Worm (Caenorhabditis elegans) whole organism, L4 larva: ENCODE results near the gene srm-3.

ENCODE experiments used
- F10B5.3 ChIP-seq: sonication (generic microtip); optimal IDR thresholded peaks from 2 replicates; lab custom pipeline; 2016; ENCODE audit warnings: mild to moderate bottlenecking, missing genetic modification characterization, missing compliant biosample characterization
- F26F4.8 ChIP-seq: fragments of 200-800 bp; sonication (Bioruptor generic); conservative IDR thresholded peaks from 2 replicates; pipeline ENCODE4 v1.3.6; 2022; ENCODE audit warnings: missing genetic modification characterization, missing compliant biosample characterization
- Y105C5A.15 ChIP-seq: fragments of 200-800 bp; sonication (Bioruptor generic); IDR thresholded peaks from 2 replicates; pipeline ENCODE4 v1.3.6; 2022; ENCODE audit warnings: missing genetic modification characterization, missing compliant biosample characterization
- Y5F2A.4 ChIP-seq: fragments of 200-800 bp; sonication (Bioruptor generic); optimal IDR thresholded peaks from 2 replicates; lab custom pipeline; 2018; ENCODE audit warnings: mild to moderate bottlenecking, missing genetic modification characterization, missing compliant biosample characterization
- ZK337.2 ChIP-seq: fragments of 200-800 bp; sonication (Bioruptor generic); IDR thresholded peaks from 2 replicates; pipeline ENCODE4 v1.3.6; 2022; ENCODE audit warnings: missing genetic modification reagents, missing genetic modification characterization, missing compliant biosample characterization
- aha-1 ChIP-seq: fragments of 150-350 bp; peaks from one replicate; lab custom pipeline; 2014; ENCODE audit warnings: missing biosample characterization, missing genetic modification characterization
- aly-2 ChIP-seq: sonication (generic microtip); optimal IDR thresholded peaks from 2 replicates; lab custom pipeline; 2018; ENCODE audit warnings: missing biosample characterization, missing genetic modification characterization
- ceh-20 ChIP-seq: fragments of 200-800 bp; sonication (Bioruptor generic); IDR thresholded peaks from 2 replicates; pipeline ENCODE4 v1.3.6; 2022; ENCODE audit warnings: missing genetic modification reagents, missing genetic modification characterization, missing compliant biosample characterization
- ceh-28 ChIP-seq: fragments of 150-350 bp; optimal IDR thresholded peaks from 2 replicates; lab custom pipeline; 2014; ENCODE audit warnings: missing biosample characterization, missing genetic modification reagents, missing genetic modification characterization
- ctbp-1 ChIP-seq: fragments of 200-800 bp; sonication (Bioruptor generic); IDR thresholded peaks from 2 replicates; pipeline ENCODE4 v1.3.6; 2022; ENCODE audit warnings: missing genetic modification reagents, missing genetic modification characterization, missing compliant biosample characterization
- daf-12 ChIP-seq: fragments of 150-350 bp; optimal IDR thresholded peaks from 2 replicates; lab custom pipeline; 2014; ENCODE audit warnings: missing biosample characterization, missing genetic modification reagents, missing genetic modification characterization
- daf-16 ChIP-seq, 3 experiments: sonication (generic microtip); optimal IDR thresholded peaks; 2 replicates each; lab custom pipeline; 2016 to 2017; ENCODE audit warnings: missing genetic modification characterization in 3 of 3, missing genetic modification reagents in 3 of 3, mild to moderate bottlenecking in 2 of 3, missing compliant biosample characterization in 2 of 3, missing biosample characterization in 1 of 3, moderate library complexity in 1 of 3
- daf-8 ChIP-seq: fragments of 200-800 bp; sonication (Bioruptor generic); IDR thresholded peaks from 2 replicates; pipeline ENCODE4 v1.3.6; 2022; ENCODE audit warnings: missing genetic modification characterization, missing compliant biosample characterization
- dmd-9 ChIP-seq: fragments of 200-800 bp; sonication (Bioruptor generic); IDR thresholded peaks from 2 replicates; pipeline ENCODE4 v1.3.6; 2022; ENCODE audit warnings: missing genetic modification reagents, missing genetic modification characterization, missing compliant biosample characterization
- dpl-1 ChIP-seq: fragments of 150-350 bp; optimal IDR thresholded peaks from 2 replicates; lab custom pipeline; 2014; ENCODE audit warnings: missing biosample characterization, missing genetic modification reagents, missing genetic modification characterization
- duxl-1 ChIP-seq: sonication (generic microtip); optimal IDR thresholded peaks from 2 replicates; lab custom pipeline; 2016; ENCODE audit warnings: mild to moderate bottlenecking, missing genetic modification characterization, moderate library complexity, missing compliant biosample characterization; ENCODE audit not compliant: poor library complexity
- egl-27 ChIP-seq: sonication (generic microtip); optimal IDR thresholded peaks from 3 replicates; lab custom pipeline; 2017; ENCODE audit warnings: missing biosample characterization, missing genetic modification reagents, missing genetic modification characterization
- egl-43 ChIP-seq: fragments of 200-800 bp; sonication (Bioruptor generic); IDR thresholded peaks from 2 replicates; pipeline ENCODE4 v1.3.6; 2022; ENCODE audit warnings: missing genetic modification reagents, missing genetic modification characterization, missing compliant biosample characterization
- fkh-10 ChIP-seq: fragments of 150-350 bp; optimal IDR thresholded peaks from 2 replicates; lab custom pipeline; 2014; ENCODE audit warnings: missing biosample characterization, missing genetic modification reagents, missing genetic modification characterization
- hlh-11 ChIP-seq: fragments of 200-800 bp; sonication (Bioruptor generic); optimal IDR thresholded peaks from 2 replicates; lab custom pipeline; 2018; ENCODE audit warnings: mild to moderate bottlenecking, missing genetic modification characterization, missing compliant biosample characterization
- hlh-30 ChIP-seq: sonication (generic microtip); optimal IDR thresholded peaks from 2 replicates; lab custom pipeline; 2017; ENCODE audit warnings: antibody characterized with exemption, mild to moderate bottlenecking, missing genetic modification characterization, missing compliant biosample characterization; ENCODE audit not compliant: insufficient read depth
- lin-1 ChIP-seq: fragments of 200-800 bp; sonication (Bioruptor generic); IDR thresholded peaks from 2 replicates; pipeline ENCODE4 v1.3.6; 2022; ENCODE audit warnings: missing genetic modification reagents, missing genetic modification characterization, missing compliant biosample characterization
- lin-15B ChIP-seq: fragments of 150-350 bp; sonication (generic microtip); optimal IDR thresholded peaks from 3 replicates; lab custom pipeline; 2014; ENCODE audit warnings: missing biosample characterization, missing genetic modification characterization
- lin-29 ChIP-seq: fragments of 200-800 bp; sonication (Bioruptor generic); IDR thresholded peaks from 2 replicates; pipeline ENCODE4 v1.3.6; 2022; ENCODE audit warnings: missing genetic modification reagents, missing genetic modification characterization, missing compliant biosample characterization
- lin-38 ChIP-seq: fragments of 200-800 bp; sonication (Bioruptor generic); IDR thresholded peaks from 2 replicates; pipeline ENCODE4 v1.3.6; 2022; ENCODE audit warnings: missing genetic modification reagents, missing genetic modification characterization, missing compliant biosample characterization
- lir-3 ChIP-seq: sonication (generic microtip); optimal IDR thresholded peaks from 2 replicates; lab custom pipeline; 2016; ENCODE audit warnings: mild to moderate bottlenecking, missing genetic modification characterization, missing compliant biosample characterization
- lsy-2 ChIP-seq, 2 experiments: fragments of 150-350 bp in 1 of 2; sonication (generic microtip) in 1 of 2; optimal IDR thresholded peaks; 2 replicates each; lab custom pipeline; 2014 to 2017; ENCODE audit warnings: missing biosample characterization in 2 of 2, missing genetic modification characterization in 2 of 2
- mdl-1 ChIP-seq, 2 experiments: fragments of 150-350 bp in 1 of 2; sonication (generic microtip) in 1 of 2; optimal IDR thresholded peaks; 2 replicates each; lab custom pipeline; 2014 to 2017; ENCODE audit warnings: missing biosample characterization in 2 of 2, missing genetic modification characterization in 2 of 2
- mdt-29 ChIP-seq: fragments of 200-800 bp; sonication (Bioruptor generic); IDR thresholded peaks from 2 replicates; pipeline ENCODE4 v1.3.6; 2022; ENCODE audit warnings: missing genetic modification reagents, missing genetic modification characterization, missing compliant biosample characterization
- mep-1 ChIP-seq: fragments of 150-350 bp; sonication (generic microtip); optimal IDR thresholded peaks from 3 replicates; lab custom pipeline; 2014; ENCODE audit warnings: missing biosample characterization, missing genetic modification characterization
- nhr-11 ChIP-seq: fragments of 150-350 bp; optimal IDR thresholded peaks from 2 replicates; lab custom pipeline; 2014; ENCODE audit warnings: missing biosample characterization, missing genetic modification characterization
- nhr-111 ChIP-seq: fragments of 200-800 bp; sonication (Bioruptor generic); optimal IDR thresholded peaks from 2 replicates; lab custom pipeline; 2018; ENCODE audit warnings: mild to moderate bottlenecking, missing genetic modification characterization, missing compliant biosample characterization
- nhr-25 ChIP-seq: sonication (generic microtip); optimal IDR thresholded peaks from 2 replicates; lab custom pipeline; 2017; ENCODE audit warnings: missing genetic modification characterization, mild to moderate bottlenecking, missing compliant biosample characterization, antibody characterized with exemption, moderate library complexity, borderline replicate concordance; ENCODE audit not compliant: insufficient read depth
- nhr-42 ChIP-seq: fragments of 200-800 bp; sonication (Bioruptor generic); IDR thresholded peaks from 2 replicates; pipeline ENCODE4 v1.3.6; 2022; ENCODE audit warnings: missing genetic modification characterization, missing compliant biosample characterization
- nhr-48 ChIP-seq: sonication (generic microtip); optimal IDR thresholded peaks from 2 replicates; lab custom pipeline; 2016; ENCODE audit warnings: mild to moderate bottlenecking, missing genetic modification characterization, missing compliant biosample characterization
- nhr-76 ChIP-seq: fragments of 150-350 bp; optimal IDR thresholded peaks from 2 replicates; lab custom pipeline; 2014; ENCODE audit warnings: missing biosample characterization, missing genetic modification characterization
- nhr-77 ChIP-seq: fragments of 150-350 bp; optimal IDR thresholded peaks from 2 replicates; lab custom pipeline; 2014; ENCODE audit warnings: missing biosample characterization, missing genetic modification characterization
- rbr-2 ChIP-seq: sonication (generic microtip); optimal IDR thresholded peaks from 2 replicates; lab custom pipeline; 2016; ENCODE audit warnings: missing genotype, missing genetic modification characterization, missing compliant biosample characterization
- snpc-1.2 ChIP-seq: fragments of 200-800 bp; sonication (Bioruptor generic); IDR thresholded peaks from 2 replicates; pipeline ENCODE4 v1.3.6; 2022; ENCODE audit warnings: missing genetic modification reagents, missing genetic modification characterization, missing compliant biosample characterization
- snpc-4 ChIP-seq: fragments of 150-350 bp; optimal IDR thresholded peaks from 2 replicates; lab custom pipeline; 2014; ENCODE audit warnings: missing biosample characterization, missing genetic modification characterization
- spr-1 ChIP-seq: sonication (generic microtip); optimal IDR thresholded peaks from 2 replicates; lab custom pipeline; 2016; ENCODE audit warnings: mild to moderate bottlenecking, missing genetic modification characterization, missing compliant biosample characterization
- tag-97 ChIP-seq: fragments of 200-800 bp; sonication (Bioruptor generic); IDR thresholded peaks from 2 replicates; pipeline ENCODE4 v1.3.6; 2022; ENCODE audit warnings: missing genetic modification characterization, missing compliant biosample characterization
- tra-1 ChIP-seq: fragments of 200-800 bp; sonication (Bioruptor generic); IDR thresholded peaks from 2 replicates; pipeline ENCODE4 v1.3.6; 2022; ENCODE audit warnings: missing genetic modification reagents, missing genetic modification characterization, missing compliant biosample characterization
- unc-130 ChIP-seq: sonication (generic microtip); optimal IDR thresholded peaks from 2 replicates; lab custom pipeline; 2016; ENCODE audit warnings: missing genetic modification reagents, missing genetic modification characterization, missing compliant biosample characterization
- unc-62 ChIP-seq, 3 experiments: fragments of 150-350 bp in 1 of 3; sonication (generic microtip); optimal IDR thresholded peaks in 2 of 3; peaks in 1 of 3; 1 replicate in 1 of 3; 2 replicates in 2 of 3; lab custom pipeline; 2014 to 2017; ENCODE audit warnings: missing biosample characterization in 3 of 3, missing genetic modification characterization in 3 of 3, missing genetic modification reagents in 3 of 3, missing genotype in 1 of 3
- vab-7 ChIP-seq: fragments of 200-800 bp; sonication (Bioruptor generic); IDR thresholded peaks from 2 replicates; pipeline ENCODE4 v1.3.6; 2022; ENCODE audit warnings: missing genetic modification reagents, missing genetic modification characterization, missing compliant biosample characterization
- zfp-3 ChIP-seq: fragments of 200-800 bp; sonication (Bioruptor generic); conservative IDR thresholded peaks from 2 replicates; pipeline ENCODE4 v1.3.6; 2022; ENCODE audit warnings: missing genetic modification reagents, missing genetic modification characterization, missing compliant biosample characterization
- ztf-7 ChIP-seq: fragments of 150-350 bp; optimal IDR thresholded peaks from 2 replicates; lab custom pipeline; 2014; ENCODE audit warnings: missing biosample characterization, missing genetic modification characterization

srm-3 gene

ce11 chrIV:9671001-9671652 is 22.3 kb downstream of the srm-3 start (continued):
- peak in 1 of 2 experiments; percentile 95 for TF ChIP-seq unc-62 (GFP tag; optimal IDR thresholded peaks at IDR 0.05 in 1 of 2; lab: Kevin White, UChicago)
- TF ChIP-seq unc-62 (tag; optimal IDR thresholded peaks at IDR 0.05; lab: Kevin White, UChicago), result no peak
- TF ChIP-seq daf-8 (GFP tag; lab: Robert Waterston, UW), result no peak
- peak; percentile 71 for TF ChIP-seq mep-1
- no peak for TF ChIP-seq nhr-111 (GFP tag; lab: Kevin White, UChicago)
- no peak for TF ChIP-seq ctbp-1 (GFP tag; lab: Robert Waterston, UW)
- no peak for TF ChIP-seq daf-12 (tag; lab: Kevin White, UChicago)
- TF ChIP-seq ZK337.2, result no peak
- no peak for TF ChIP-seq F26F4.8 (GFP tag; lab: Robert Waterston, UW)
- TF ChIP-seq ceh-28 (tag; lab: Kevin White, UChicago), result no peak
- no peak for TF ChIP-seq fkh-10 (GFP tag; lab: Kevin White, UChicago)
- no peak for TF ChIP-seq spr-1 (tag; lab: Kevin White, UChicago)
- TF ChIP-seq ceh-20 (GFP tag; lab: Robert Waterston, UW), result no peak
- TF ChIP-seq nhr-42 (GFP tag; lab: Robert Waterston, UW), result no peak
- TF ChIP-seq vab-7, result no peak
- no peak for TF ChIP-seq dpl-1 (GFP tag; lab: Kevin White, UChicago)
- TF ChIP-seq nhr-76 (tag; lab: Kevin White, UChicago), result no peak
- TF ChIP-seq tag-97 (GFP tag; lab: Robert Waterston, UW), result no peak
- no peak for TF ChIP-seq Y105C5A.15 (GFP tag; lab: Robert Waterston, UW)
- no peak for TF ChIP-seq nhr-25 (tag; lab: Kevin White, UChicago)
- peak; percentile 45 for TF ChIP-seq duxl-1 (tag; lab: Kevin White, UChicago)
- TF ChIP-seq dmd-9 (GFP tag; lab: Robert Waterston, UW), result no peak
- no peak for TF ChIP-seq unc-130 (GFP tag; lab: Kevin White, UChicago)
- TF ChIP-seq nhr-48 (tag; lab: Kevin White, UChicago), result peak; percentile 82
- no peak for TF ChIP-seq aly-2 (tag; lab: Kevin White, UChicago)
- 0 out of 2 replicates have a peak, but pooled peaks have one; percentile 12 for TF ChIP-seq lin-1
- TF ChIP-seq egl-43 (GFP tag; lab: Robert Waterston, UW), result no peak
- TF ChIP-seq tra-1 (GFP tag; lab: Robert Waterston, UW), result no peak
- TF ChIP-seq mdl-1 (tag; optimal IDR thresholded peaks at IDR 0.05; lab: Kevin White, UChicago), result peak; percentile 64 to 84
- no peak for TF ChIP-seq lin-15B (tag; lab: Kevin White, UChicago)
- TF ChIP-seq lin-29, result no peak
- peak; percentile 12 for TF ChIP-seq F10B5.3 (tag; lab: Kevin White, UChicago)
- peak; percentile 13 for TF ChIP-seq rbr-2 (tag; lab: Kevin White, UChicago)
- TF ChIP-seq mdt-29 (GFP tag; lab: Robert Waterston, UW), result no peak
- no peak for TF ChIP-seq lir-3 (tag; lab: Kevin White, UChicago)

ce11 chrIV:9672434-9672833 is 23.7 kb downstream of the srm-3 start:
- TF ChIP-seq hlh-11 (peak; percentile 73), nhr-42 (GFP tag; lab: Robert Waterston, UW) (no peak), zfp-3 (no peak), aha-1 (tag; lab: Kevin White, UChicago) (peak; percentile 97), lsy-2 (tag; optimal IDR thresholded peaks at IDR 0.05; lab: Kevin White, UChicago) (peak in 1 of 2 experiments; percentile 82), snpc-4 (tag; lab: Kevin White, UChicago) (no peak), unc-62 (GFP tag; optimal IDR thresholded peaks at IDR 0.05 in 1 of 2; lab: Kevin White, UChicago) (peak in 1 of 2 experiments; percentile 66), unc-62 (tag; optimal IDR thresholded peaks at IDR 0.05; lab: Kevin White, UChicago) (no peak), nhr-11 (no peak), vab-7 (no peak), hlh-30 (tag; lab: Kevin White, UChicago) (peak; percentile 71), egl-27 (tag; lab: Kevin White, UChicago) (no peak), Y5F2A.4 (GFP tag; lab: Kevin White, UChicago) (no peak), spr-1 (tag; lab: Kevin White, UChicago) (no peak), snpc-1.2 (GFP tag; lab: Robert Waterston, UW) (no peak), daf-8 (GFP tag; lab: Robert Waterston, UW) (no peak), lin-38 (GFP tag; lab: Robert Waterston, UW) (no peak), unc-130 (GFP tag; lab: Kevin White, UChicago) (no peak), ztf-7 (tag; lab: Kevin White, UChicago) (no peak), nhr-77 (tag; lab: Kevin White, UChicago) (no peak), daf-16 (GFP tag; optimal IDR thresholded peaks at IDR 0.05; lab: Kevin White, UChicago) (no peak), daf-16 (tag; optimal IDR thresholded peaks at IDR 0.05; lab: Kevin White, UChicago) (no peak)
